Fruit fly (Drosophila melanogaster) whole organism, embryonic: ENCODE results near the gene Cpr67Fa1.

Source experiments
- Blimp-1 ChIP-seq: fragments of 200-800 bp; sonication (Bioruptor generic); optimal IDR thresholded peaks from 3 replicates; lab custom pipeline; 2018; ENCODE audit warnings: missing biosample characterization, missing genetic modification characterization, mild to moderate bottlenecking, moderate library complexity, missing genetic modification reagents
- CG11504 ChIP-seq: fragments of 200-800 bp; sonication (Bioruptor generic); optimal IDR thresholded peaks from 3 replicates; lab custom pipeline; 2019; ENCODE audit warnings: missing biosample characterization, mild to moderate bottlenecking, missing genetic modification characterization, moderate library complexity
- CG12104 ChIP-seq: fragments of 200-800 bp; sonication (Bioruptor generic); optimal IDR thresholded peaks from 3 replicates; lab custom pipeline; 2016; ENCODE audit warnings: missing biosample characterization, missing genetic modification characterization
- CG13424 ChIP-seq: fragments of 200-800 bp; sonication (Bioruptor generic); optimal IDR thresholded peaks from 2 replicates; lab custom pipeline; 2019; ENCODE audit warnings: missing biosample characterization, mild to moderate bottlenecking, missing genetic modification characterization, moderate library complexity
- CG14050 ChIP-seq: fragments of 200-800 bp; sonication (Bioruptor generic); IDR thresholded peaks from 3 replicates; pipeline ENCODE4 v1.3.6; 2022; ENCODE audit warnings: missing biosample characterization, missing genetic modification characterization
- CG15696 ChIP-seq: fragments of 200-800 bp; sonication (Bioruptor generic); optimal IDR thresholded peaks from 2 replicates; lab custom pipeline; 2019; ENCODE audit warnings: missing biosample characterization, mild to moderate bottlenecking, missing genetic modification characterization, moderate library complexity
- CG16863 ChIP-seq: fragments of 200-800 bp; sonication (Bioruptor generic); optimal IDR thresholded peaks from 3 replicates; lab custom pipeline; 2016; ENCODE audit warnings: missing biosample characterization, missing genetic modification characterization
- CG17186 ChIP-seq: fragments of 200-800 bp; sonication (Bioruptor generic); optimal IDR thresholded peaks from 3 replicates; lab custom pipeline; 2017; ENCODE audit warnings: missing biosample characterization, missing genetic modification reagents, missing genetic modification characterization
- CG17361 ChIP-seq: fragments of 200-800 bp; sonication (Bioruptor generic); IDR thresholded peaks from 3 replicates; pipeline ENCODE4 v1.3.6; 2022; ENCODE audit warnings: missing biosample characterization, missing genetic modification characterization
- CG17385 ChIP-seq: fragments of 200-800 bp; sonication (Bioruptor generic); optimal IDR thresholded peaks from 3 replicates; lab custom pipeline; 2018; ENCODE audit warnings: missing biosample characterization, mild to moderate bottlenecking, missing genetic modification characterization
- CG17568 ChIP-seq: fragments of 200-800 bp; sonication (Bioruptor generic); optimal IDR thresholded peaks from 2 replicates; lab custom pipeline; 2018; ENCODE audit warnings: missing biosample characterization, mild to moderate bottlenecking, missing genetic modification characterization, moderate library complexity
- CG17829 ChIP-seq: fragments of 200-800 bp; optimal IDR thresholded peaks from 2 replicates; lab custom pipeline; 2019; ENCODE audit warnings: missing biosample characterization, mild to moderate bottlenecking, missing genetic modification characterization, moderate library complexity
- CG18011 ChIP-seq: fragments of 200-800 bp; sonication (Bioruptor generic); optimal IDR thresholded peaks from 2 replicates; lab custom pipeline; 2017; ENCODE audit warnings: missing biosample characterization, missing genetic modification characterization, mild to moderate bottlenecking, moderate library complexity, missing genotype
- CG18764 ChIP-seq: fragments of 200-800 bp; sonication (Bioruptor generic); optimal IDR thresholded peaks from 3 replicates; lab custom pipeline; 2016; ENCODE audit warnings: missing biosample characterization, missing genetic modification characterization
- CG2116 ChIP-seq: fragments of 200-800 bp; sonication (Bioruptor generic); optimal IDR thresholded peaks from 3 replicates; lab custom pipeline; 2018; ENCODE audit warnings: missing biosample characterization, mild to moderate bottlenecking, missing genetic modification characterization
- CG3065 ChIP-seq: fragments of 200-800 bp; sonication (Bioruptor generic); optimal IDR thresholded peaks from 2 replicates; lab custom pipeline; 2016; ENCODE audit warnings: missing biosample characterization, missing genetic modification characterization
- CG3407 ChIP-seq: fragments of 200-800 bp; sonication (Bioruptor generic); optimal IDR thresholded peaks from 2 replicates; lab custom pipeline; 2018; ENCODE audit warnings: missing biosample characterization, mild to moderate bottlenecking, missing genetic modification characterization
- CG4424 ChIP-seq: fragments of 200-800 bp; sonication (Bioruptor generic); optimal IDR thresholded peaks from 3 replicates; lab custom pipeline; 2016; ENCODE audit warnings: missing biosample characterization, missing genetic modification characterization
- CG4617 ChIP-seq: fragments of 200-800 bp; sonication (Bioruptor generic); optimal IDR thresholded peaks from 3 replicates; lab custom pipeline; 2016; ENCODE audit warnings: missing biosample characterization, missing genetic modification characterization, borderline replicate concordance
- CG4707 ChIP-seq: fragments of 200-800 bp; sonication (Bioruptor generic); optimal IDR thresholded peaks from 2 replicates; lab custom pipeline; 2018; ENCODE audit warnings: missing biosample characterization, mild to moderate bottlenecking, missing genetic modification characterization, moderate library complexity
- CG6254 ChIP-seq: fragments of 200-800 bp; sonication (Bioruptor generic); optimal IDR thresholded peaks from 3 replicates; lab custom pipeline; 2017; ENCODE audit warnings: mild to moderate bottlenecking, missing biosample characterization, missing genetic modification reagents, missing genetic modification characterization
- CG8388 ChIP-seq: fragments of 200-800 bp; sonication (Bioruptor generic); optimal IDR thresholded peaks from 2 replicates; lab custom pipeline; 2019; ENCODE audit warnings: missing biosample characterization, mild to moderate bottlenecking, missing genetic modification characterization, moderate library complexity
- Dad ChIP-seq: fragments of 200-800 bp; sonication (Bioruptor generic); optimal IDR thresholded peaks from 3 replicates; lab custom pipeline; 2016; ENCODE audit warnings: missing biosample characterization, missing genetic modification characterization
- Dfd ChIP-seq, 2 experiments: fragments of >200 bp; optimal IDR thresholded peaks; 2 replicates each; lab custom pipeline; 2017; ENCODE audit warnings: missing biosample characterization in 2 of 2, missing genetic modification characterization in 2 of 2
- Ets65A ChIP-seq: fragments of 200-800 bp; sonication (Bioruptor generic); peaks from one replicate; lab custom pipeline; 2016; ENCODE audit warnings: missing biosample characterization, missing genetic modification characterization
- Hmx ChIP-seq: fragments of 200-800 bp; sonication (Bioruptor generic); optimal IDR thresholded peaks from 2 replicates; lab custom pipeline; 2016; ENCODE audit warnings: missing biosample characterization, missing genetic modification characterization
- Nf-YC ChIP-seq: fragments of 200-800 bp; optimal IDR thresholded peaks from 3 replicates; lab custom pipeline; 2019; ENCODE audit warnings: missing biosample characterization, mild to moderate bottlenecking, missing genetic modification characterization, moderate library complexity
- Oli ChIP-seq: fragments of 200-800 bp; sonication (Bioruptor generic); optimal IDR thresholded peaks from 2 replicates; lab custom pipeline; 2018; ENCODE audit warnings: missing biosample characterization, mild to moderate bottlenecking, missing genetic modification characterization, moderate library complexity
- Pdp1 ChIP-seq, 2 experiments: fragments of 200-800 bp; sonication (Bioruptor generic); optimal IDR thresholded peaks; 3 replicates each; lab custom pipeline; 2016; ENCODE audit warnings: missing biosample characterization in 2 of 2, missing genetic modification characterization in 2 of 2, mild to moderate bottlenecking in 1 of 2, moderate library complexity in 1 of 2
- Ptx1 ChIP-seq: fragments of 200-800 bp; sonication (Bioruptor generic); IDR thresholded peaks from 2 replicates; pipeline ENCODE4 v1.3.6; 2022; ENCODE audit warnings: missing biosample characterization, missing genetic modification characterization
- Spps ChIP-seq: fragments of 200-800 bp; sonication (Bioruptor generic); optimal IDR thresholded peaks from 2 replicates; lab custom pipeline; 2018; ENCODE audit warnings: missing biosample characterization, mild to moderate bottlenecking, missing genetic modification characterization
- ap ChIP-seq: fragments of 200-800 bp; sonication (Bioruptor generic); IDR thresholded peaks from 2 replicates; pipeline ENCODE4 v1.3.6; 2022; ENCODE audit warnings: missing biosample characterization, missing genetic modification characterization
- cg ChIP-seq: fragments of 200-800 bp; sonication (Bioruptor generic); optimal IDR thresholded peaks from 3 replicates; lab custom pipeline; 2019; ENCODE audit warnings: missing biosample characterization, mild to moderate bottlenecking, missing genetic modification characterization, moderate library complexity
- chm ChIP-seq: fragments of 200-800 bp; sonication (Bioruptor generic); IDR thresholded peaks from 2 replicates; pipeline ENCODE4 v1.3.6; 2022; ENCODE audit warnings: missing biosample characterization, missing genetic modification characterization
- chn ChIP-seq: fragments of 200-800 bp; sonication (Bioruptor generic); optimal IDR thresholded peaks from 2 replicates; lab custom pipeline; 2016; ENCODE audit warnings: missing biosample characterization, missing genetic modification characterization
- da ChIP-seq: fragments of 200-800 bp; sonication (Bioruptor generic); optimal IDR thresholded peaks from 2 replicates; lab custom pipeline; 2016; ENCODE audit warnings: missing biosample characterization, missing genetic modification characterization
- dmrt11E ChIP-seq: fragments of 200-800 bp; sonication (Bioruptor generic); optimal IDR thresholded peaks from 3 replicates; lab custom pipeline; 2018; ENCODE audit warnings: missing biosample characterization, mild to moderate bottlenecking, missing genetic modification characterization, moderate library complexity
- esg ChIP-seq: fragments of 200-800 bp; sonication (Bioruptor generic); conservative IDR thresholded peaks from 2 replicates; pipeline ENCODE4 v1.3.6; 2022; ENCODE audit warnings: missing biosample characterization, missing genetic modification characterization
- hb ChIP-seq: fragments of 200-800 bp; sonication (Bioruptor generic); IDR thresholded peaks from 3 replicates; pipeline ENCODE4 v1.3.6; 2022; ENCODE audit warnings: missing biosample characterization, missing genetic modification characterization; ENCODE audit not compliant: partially characterized antibody
- lab ChIP-seq: fragments of 200-800 bp; sonication (Bioruptor generic); optimal IDR thresholded peaks from 3 replicates; lab custom pipeline; 2017; ENCODE audit warnings: missing biosample characterization, missing genetic modification characterization, mild to moderate bottlenecking, moderate library complexity, missing genetic modification reagents
- lov ChIP-seq, 2 experiments: fragments of 200-800 bp in 1 of 2; fragments of >200 bp in 1 of 2; sonication (Bioruptor generic) in 1 of 2; IDR thresholded peaks in 1 of 2; optimal IDR thresholded peaks in 1 of 2; 2 replicates in 1 of 2; 3 replicates in 1 of 2; pipeline versions ENCODE4 v1.3.6 to Lab custom; 2017 to 2022; ENCODE audit warnings: missing biosample characterization in 1 of 2, missing genetic modification characterization in 1 of 2
- org-1 ChIP-seq: fragments of 200-800 bp; sonication (Bioruptor generic); optimal IDR thresholded peaks from 2 replicates; lab custom pipeline; 2017; ENCODE audit warnings: missing biosample characterization, missing genetic modification characterization
- sisA ChIP-seq: fragments of 200-800 bp; sonication (Bioruptor generic); IDR thresholded peaks from 2 replicates; pipeline ENCODE4 v1.3.6; 2022; ENCODE audit warnings: missing biosample characterization, missing genetic modification characterization
- slbo ChIP-seq: fragments of 200-800 bp; sonication (Bioruptor generic); IDR thresholded peaks from 2 replicates; pipeline ENCODE4 v1.3.6; 2022; ENCODE audit warnings: missing biosample characterization, missing genetic modification characterization
- tap ChIP-seq: fragments of 200-800 bp; optimal IDR thresholded peaks from 3 replicates; lab custom pipeline; 2019; ENCODE audit warnings: missing biosample characterization, mild to moderate bottlenecking, missing genetic modification characterization, moderate library complexity
- tll ChIP-seq, 2 experiments: fragments of 200-800 bp in 1 of 2; fragments of >200 bp in 1 of 2; sonication (Bioruptor generic) in 1 of 2; optimal IDR thresholded peaks; 2 replicates each; lab custom pipeline; 2017 to 2019; ENCODE audit warnings: missing biosample characterization in 2 of 2, missing genetic modification characterization in 2 of 2, mild to moderate bottlenecking in 1 of 2, moderate library complexity in 1 of 2
- trem ChIP-seq: fragments of 200-800 bp; optimal IDR thresholded peaks from 3 replicates; lab custom pipeline; 2019; ENCODE audit warnings: missing biosample characterization, mild to moderate bottlenecking, missing genetic modification characterization, moderate library complexity
- ttk ChIP-seq: fragments of 200-800 bp; sonication (Bioruptor generic); IDR thresholded peaks from 2 replicates; pipeline ENCODE4 v2.1.2; 2022; ENCODE audit warnings: missing biosample characterization, missing genetic modification characterization

The Cpr67Fa1 gene

DNA sequence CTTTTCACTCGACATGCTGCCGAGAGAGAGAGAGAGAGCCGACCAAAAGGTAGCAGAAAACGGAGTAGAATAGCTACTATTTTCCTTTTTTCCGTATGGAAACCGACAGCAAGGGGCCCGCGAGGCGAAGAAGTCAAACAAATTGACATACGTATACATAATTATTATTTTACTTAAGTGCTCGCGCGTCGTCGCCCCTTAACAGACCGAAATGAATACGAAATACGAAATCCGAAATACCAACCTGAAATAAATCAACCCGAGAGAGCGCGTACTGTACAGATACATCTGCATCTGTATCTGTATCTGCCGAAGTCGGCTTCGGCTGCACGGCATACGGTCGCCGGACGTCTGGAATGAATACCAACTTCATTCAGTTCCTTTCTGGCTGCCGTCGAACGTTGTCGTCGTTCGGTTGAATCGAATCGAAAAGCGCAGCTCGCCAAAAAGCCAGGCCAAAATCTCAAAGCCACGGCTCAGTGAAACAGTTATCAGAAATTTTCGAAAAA lies 32.2 kb upstream of the Cpr67Fa1 start (continued):
- TF ChIP-seq CG16863, result peak; percentile 46

DNA sequence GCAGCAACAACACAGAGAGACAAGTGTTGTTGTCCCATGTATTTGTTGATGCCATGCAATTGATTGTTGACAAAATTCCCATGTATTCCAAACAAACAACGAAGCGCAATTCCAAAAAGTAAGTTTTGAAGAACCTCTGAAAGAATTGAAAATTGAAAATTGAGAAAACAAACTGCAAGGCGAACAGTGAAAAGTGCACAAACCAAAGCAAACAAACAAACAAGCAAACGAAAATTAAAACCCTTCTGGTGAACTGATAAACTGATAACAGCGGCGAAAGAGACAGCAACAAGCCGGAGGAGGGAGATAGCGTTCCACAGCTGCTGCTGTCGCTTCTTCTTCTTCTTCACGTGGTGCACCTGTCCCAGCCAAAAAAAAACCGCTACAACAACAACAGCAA lies 31.2 kb upstream of the Cpr67Fa1 start:
- TF ChIP-seq CG15696 (peak; percentile 65), chn (GFP tag; lab: Kevin White, UChicago) (peak; percentile 11), Pdp1 (GFP tag; optimal IDR thresholded peaks at IDR 0.05; lab: Kevin White, UChicago) (peak in 1 of 2 experiments; percentile 13), CG2116 (GFP tag; lab: Kevin White, UChicago) (peak; percentile 15), lov (optimal IDR thresholded peaks at IDR 0.05; lab: Kevin White, UChicago) (no peak), lov (GFP tag; IDR thresholded peaks at IDR 0.05; lab: Robert Waterston, UW) (peak; percentile 39; the same call in 1 of the 3 replicates), dmrt11E (peak; percentile 57), CG18011 (GFP tag; lab: Kevin White, UChicago) (no peak), CG3407 (GFP tag; lab: Kevin White, UChicago) (peak; percentile 32), cg (peak; percentile 15), CG17385 (GFP tag; lab: Kevin White, UChicago) (peak; percentile 83), Dfd (GFP tag; optimal IDR thresholded peaks at IDR 0.05; lab: Kevin White, UChicago) (no peak), org-1 (no peak), CG11504 (tag; lab: Kevin White, UChicago) (peak; percentile 5), Ptx1 (GFP tag; lab: Robert Waterston, UW) (no peak), Hmx (GFP tag; lab: Kevin White, UChicago) (no peak), sisA (GFP tag; lab: Robert Waterston, UW) (no peak), CG17361 (GFP tag; lab: Robert Waterston, UW) (no peak), CG6254 (GFP tag; lab: Kevin White, UChicago) (no peak), esg (GFP tag; lab: Robert Waterston, UW) (no peak), Blimp-1 (GFP tag; lab: Kevin White, UChicago) (peak; percentile 5), tll (GFP tag; optimal IDR thresholded peaks at IDR 0.05; lab: Kevin White, UChicago) (peak in 1 of 2 experiments; percentile 69), ttk (GFP tag; lab: Robert Waterston, UW) (no peak), Oli (tag; lab: Kevin White, UChicago) (no peak), Dad (GFP tag; lab: Kevin White, UChicago) (peak; percentile 31), Spps (tag; lab: Kevin White, UChicago) (no peak), chm (GFP tag; lab: Robert Waterston, UW) (peak; percentile 74), CG4424 (GFP tag; lab: Kevin White, UChicago) (peak; percentile 18), CG12104 (GFP tag; lab: Kevin White, UChicago) (peak; percentile 1), trem (tag; lab: Kevin White, UChicago) (peak; percentile 28), Ets65A (GFP tag; lab: Kevin White, UChicago) (no peak), CG8388 (GFP tag; lab: Kevin White, UChicago) (peak; percentile 1), CG3065 (no peak), CG17829 (tag; lab: Kevin White, UChicago) (no peak), lab (GFP tag; lab: Kevin White, UChicago) (peak; percentile 8), CG4617 (GFP tag; lab: Kevin White, UChicago) (no peak), Nf-YC (tag; lab: Kevin White, UChicago) (no peak), da (GFP tag; lab: Kevin White, UChicago) (peak; percentile 64), CG4707 (GFP tag; lab: Kevin White, UChicago) (peak; percentile 15), CG17186 (GFP tag; lab: Kevin White, UChicago) (peak; percentile 21), tap (tag; lab: Kevin White, UChicago) (no peak), CG18764 (GFP tag; lab: Kevin White, UChicago) (no peak), hb (GFP tag; lab: Robert Waterston, UW) (no peak), slbo (GFP tag; lab: Robert Waterston, UW) (no peak), ap (GFP tag; lab: Robert Waterston, UW) (no peak), CG14050 (no peak), CG17568 (peak; percentile 45), CG13424 (no peak)
